Worm (Caenorhabditis elegans): Measurements from ENCODE around the gene tkr-2.

DNA sequence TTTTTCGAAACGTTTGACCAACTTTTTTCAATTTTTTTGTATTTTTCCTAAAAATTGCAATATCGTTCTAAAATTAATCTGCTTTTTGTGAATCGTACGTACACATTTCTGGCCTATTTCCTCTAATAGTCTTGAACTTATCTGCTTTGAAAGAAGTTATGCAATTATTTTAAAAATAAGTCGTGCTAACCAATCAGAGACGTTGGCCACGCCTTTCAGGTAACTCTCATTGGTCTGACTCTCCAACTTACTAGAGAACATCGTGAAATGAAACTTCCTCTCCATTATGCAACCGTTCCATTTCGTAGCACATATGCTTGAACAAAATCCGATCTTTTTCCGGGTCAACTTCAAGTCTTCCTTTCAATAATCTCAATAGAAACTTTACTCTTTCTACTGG lies 42.3 kb upstream of the tkr-2 start:
- TF ChIP-seq ztf-23 (GFP tag; IDR thresholded peaks at IDR 0.05) (no peak), flt-1 (GFP tag; IDR thresholded peaks at IDR 0.05) (no peak), tab-1 (GFP tag; IDR thresholded peaks at IDR 0.05) (no peak), med-1 (GFP tag; optimal IDR thresholded peaks at IDR 0.05; ENCODE audit: insufficient read depth) (no peak), T22C8.4 (GFP tag; IDR thresholded peaks at IDR 0.05) (no peak), ztf-29 (GFP tag; IDR thresholded peaks at IDR 0.05) (no peak), ref-1 (GFP tag; conservative IDR thresholded peaks at IDR 0.05) (no peak), cog-1 (tag; optimal IDR thresholded peaks at IDR 0.05) (no peak)
